Fruit fly (Drosophila melanogaster) whole organism, adult: ENCODE measurements around the gene Gabat.

ENCODE experiments used
- CG12768 ChIP-seq: fragments of 200-800 bp; sonication (Bioruptor generic); optimal IDR thresholded peaks from 2 replicates; lab custom pipeline; 2017; ENCODE audit warnings: missing biosample characterization, missing genetic modification characterization, mild to moderate bottlenecking, moderate library complexity, missing genetic modification reagents
- CG14711 ChIP-seq: fragments of 200-800 bp; sonication (Bioruptor generic); optimal IDR thresholded peaks from 2 replicates; lab custom pipeline; 2018; ENCODE audit warnings: missing biosample characterization, mild to moderate bottlenecking, missing genetic modification characterization, moderate library complexity
- CG1620 ChIP-seq: fragments of 200-800 bp; sonication (Bioruptor generic); optimal IDR thresholded peaks from 2 replicates; lab custom pipeline; 2016; ENCODE audit warnings: missing biosample characterization, missing genetic modification characterization
- CG33017 ChIP-seq: fragments of 200-800 bp; sonication (Bioruptor generic); optimal IDR thresholded peaks from 2 replicates; lab custom pipeline; 2018; ENCODE audit warnings: missing biosample characterization, mild to moderate bottlenecking, missing genetic modification characterization, moderate library complexity
- CG5204 ChIP-seq: fragments of 200-800 bp; sonication (Bioruptor generic); optimal IDR thresholded peaks from 2 replicates; lab custom pipeline; 2016; ENCODE audit warnings: missing biosample characterization, missing genetic modification characterization
- CG7045 ChIP-seq: fragments of 200-800 bp; sonication (Bioruptor generic); optimal IDR thresholded peaks from 2 replicates; lab custom pipeline; 2017; ENCODE audit warnings: missing biosample characterization, mild to moderate bottlenecking, missing genetic modification characterization
- CG7101 ChIP-seq: fragments of 200-800 bp; sonication (Bioruptor generic); optimal IDR thresholded peaks from 2 replicates; lab custom pipeline; 2018; ENCODE audit warnings: missing biosample characterization, mild to moderate bottlenecking, missing genetic modification characterization, moderate library complexity
- Clk ChIP-seq: fragments of 200-800 bp; sonication (Bioruptor generic); optimal IDR thresholded peaks from 2 replicates; lab custom pipeline; 2017; ENCODE audit warnings: missing biosample characterization, missing genetic modification characterization
- Crg-1 ChIP-seq: fragments of 200-800 bp; sonication (Bioruptor generic); optimal IDR thresholded peaks from 2 replicates; lab custom pipeline; 2016; ENCODE audit warnings: missing biosample characterization, missing genetic modification characterization
- Mnt ChIP-seq: fragments of 200-800 bp; sonication (Bioruptor generic); optimal IDR thresholded peaks from 2 replicates; lab custom pipeline; 2016; ENCODE audit warnings: missing biosample characterization, mild to moderate bottlenecking, missing genetic modification characterization
- bab1 ChIP-seq: fragments of 200-800 bp; sonication (Bioruptor generic); optimal IDR thresholded peaks from 3 replicates; lab custom pipeline; 2019; ENCODE audit warnings: missing biosample characterization, mild to moderate bottlenecking, missing genetic modification characterization, moderate library complexity
- cic ChIP-seq: fragments of 200-800 bp; sonication (Bioruptor generic); optimal IDR thresholded peaks from 2 replicates; lab custom pipeline; 2017; ENCODE audit warnings: missing biosample characterization, mild to moderate bottlenecking, missing genetic modification characterization, moderate library complexity
- cnc ChIP-seq, 2 experiments: fragments of >200 bp; optimal IDR thresholded peaks; 2 replicates each; lab custom pipeline; 2017
- kay ChIP-seq: fragments of 200-800 bp; sonication (Bioruptor generic); peaks from one replicate; lab custom pipeline; 2016; ENCODE audit warnings: missing biosample characterization, missing genetic modification characterization, borderline replicate concordance
- ovo ChIP-seq: fragments of 200-800 bp; sonication (Bioruptor generic); optimal IDR thresholded peaks from 2 replicates; lab custom pipeline; 2016; ENCODE audit warnings: missing biosample characterization, missing genetic modification characterization
- pad ChIP-seq: fragments of 200-800 bp; sonication (Bioruptor generic); optimal IDR thresholded peaks from 3 replicates; lab custom pipeline; 2017; ENCODE audit warnings: missing biosample characterization, missing genetic modification characterization, mild to moderate bottlenecking, moderate library complexity, missing genetic modification reagents
- tj ChIP-seq: fragments of 200-800 bp; sonication (Bioruptor generic); optimal IDR thresholded peaks from 3 replicates; lab custom pipeline; 2017; ENCODE audit warnings: missing biosample characterization, mild to moderate bottlenecking, missing genetic modification characterization, moderate library complexity
- toe ChIP-seq: fragments of 200-800 bp; sonication (Bioruptor generic); optimal IDR thresholded peaks from 2 replicates; lab custom pipeline; 2016; ENCODE audit warnings: missing biosample characterization, missing genetic modification characterization

Gene Gabat

dm6 chr3L:20000081-20000736 is at the start of gene Gabat, which contains the start of gene Tom20:
Gene Gabat, minus strand, starts transcription at chr3L:20000686.
Gene Tom20, plus strand, starts transcription at chr3L:20000644.
- TF ChIP-seq CG12768: peak; percentile 45
- TF ChIP-seq CG14711: no peak
- TF ChIP-seq CG5204: peak; percentile 33
- no peak for TF ChIP-seq kay (GFP tag; lab: Kevin White, UChicago)

- TF ChIP-seq ovo (GFP tag; lab: Kevin White, UChicago): no peak
- no peak for TF ChIP-seq Mnt
- no peak for TF ChIP-seq bab1 (GFP tag; lab: Kevin White, UChicago)
- no peak for TF ChIP-seq toe (GFP tag; lab: Kevin White, UChicago)
- TF ChIP-seq Clk: no peak
- TF ChIP-seq CG1620 (GFP tag; lab: Kevin White, UChicago): no peak
- no peak for TF ChIP-seq pad (GFP tag; lab: Kevin White, UChicago)
- TF ChIP-seq tj (GFP tag; lab: Kevin White, UChicago): no peak
- no peak for TF ChIP-seq CG12768
- TF ChIP-seq cic: no peak
- no peak for TF ChIP-seq CG7101 (tag; lab: Kevin White, UChicago)
- TF ChIP-seq CG7045 (GFP tag; lab: Kevin White, UChicago): no peak
- TF ChIP-seq Crg-1 (GFP tag; lab: Kevin White, UChicago): no peak
- no peak for TF ChIP-seq kay (GFP tag; lab: Kevin White, UChicago)
- no peak for TF ChIP-seq cnc (optimal IDR thresholded peaks at IDR 0.05; lab: Kevin White, UChicago)
- TF ChIP-seq CG33017 (tag; lab: Kevin White, UChicago): no peak
- no peak for TF ChIP-seq CG14711
- no peak for TF ChIP-seq CG5204
Measured at dm6 chr3L:20036610-20037009, 36.1 kb upstream of the Gabat start.

dm6 chr3L:20028753-20029152 is 28.3 kb upstream of the Gabat start, which contains the start of gene Lamtor1:
Gene Lamtor1, minus strand, starts transcription at chr3L:20029020.
- peak; percentile 27 for TF ChIP-seq bab1 (GFP tag; lab: Kevin White, UChicago)
- no peak for TF ChIP-seq toe (GFP tag; lab: Kevin White, UChicago)
- TF ChIP-seq CG5204: no peak
- TF ChIP-seq ovo (GFP tag; lab: Kevin White, UChicago): no peak

dm6 chr3L:20027735-20028134 is 27.2 kb upstream of the Gabat start, which contains the start of gene CG14183:
Gene CG14183, minus strand, starts transcription at chr3L:20027835.
- no peak for TF ChIP-seq Mnt
- TF ChIP-seq CG1620 (GFP tag; lab: Kevin White, UChicago): no peak

dm6 chr3L:20006269-20007265 is 6.1 kb upstream of the Gabat start:
- TF ChIP-seq CG7101 (tag; lab: Kevin White, UChicago) (no peak), tj (GFP tag; lab: Kevin White, UChicago) (peak; percentile 14), bab1 (GFP tag; lab: Kevin White, UChicago) (peak; percentile 32)

dm6 chr3L:20005033-20005782 is 4.7 kb upstream of the Gabat start, which contains the start of gene kug:
Gene kug, plus strand, starts transcription at chr3L:20005301.
- TF ChIP-seq pad (GFP tag; lab: Kevin White, UChicago) (peak; percentile 79), kay (GFP tag; lab: Kevin White, UChicago) (no peak)

- TF ChIP-seq cnc (optimal IDR thresholded peaks at IDR 0.05; lab: Kevin White, UChicago) (no peak), bab1 (GFP tag; lab: Kevin White, UChicago) (no peak), CG33017 (tag; lab: Kevin White, UChicago) (no peak), Crg-1 (GFP tag; lab: Kevin White, UChicago) (no peak), CG14711 (no peak), pad (GFP tag; lab: Kevin White, UChicago) (no peak)
Measured at dm6 chr3L:20004442-20004869, 4.0 kb upstream of the Gabat start.

- no peak for TF ChIP-seq cic
- TF ChIP-seq CG33017 (tag; lab: Kevin White, UChicago): no peak
- no peak for TF ChIP-seq Crg-1 (GFP tag; lab: Kevin White, UChicago)
- TF ChIP-seq CG1620 (GFP tag; lab: Kevin White, UChicago): no peak
- no peak for TF ChIP-seq CG12768
- TF ChIP-seq toe (GFP tag; lab: Kevin White, UChicago): no peak
- no peak for TF ChIP-seq tj (GFP tag; lab: Kevin White, UChicago)
- no peak for TF ChIP-seq ovo (GFP tag; lab: Kevin White, UChicago)
Measured at dm6 chr3L:20003235-20003493, 2.7 kb upstream of the Gabat start.
